Worm (Caenorhabditis elegans) whole organism, L4 larva: Measurements from ENCODE around the gene cyp-25A3.
A peak's percentile ranks its signal among the peaks of the same experiment; 100 is the strongest.

Experiments used
- F10B5.3 ChIP-seq: sonication (generic microtip); optimal IDR thresholded peaks from 2 replicates; lab custom pipeline; 2016; ENCODE audit warnings: mild to moderate bottlenecking, missing genetic modification characterization, missing compliant biosample characterization
- F49E8.2 ChIP-seq: sonication (generic microtip); optimal IDR thresholded peaks from 2 replicates; lab custom pipeline; 2016; ENCODE audit warnings: missing compliant biosample characterization, mild to moderate bottlenecking, missing genetic modification characterization, borderline replicate concordance
- Y48G9A.11 ChIP-seq: fragments of 200-800 bp; sonication (Bioruptor generic); IDR thresholded peaks from 2 replicates; pipeline ENCODE4 v1.3.6; 2022; ENCODE audit warnings: missing genetic modification reagents, missing genetic modification characterization, missing compliant biosample characterization
- Y75B8A.6 ChIP-seq: fragments of 200-800 bp; sonication (Bioruptor generic); IDR thresholded peaks from 2 replicates; pipeline ENCODE4 v1.3.6; 2022; ENCODE audit warnings: missing genetic modification reagents, missing genetic modification characterization, missing compliant biosample characterization
- aha-1 ChIP-seq: fragments of 150-350 bp; peaks from one replicate; lab custom pipeline; 2014; ENCODE audit warnings: missing biosample characterization, missing genetic modification characterization
- attf-4 ChIP-seq: sonication (generic microtip); optimal IDR thresholded peaks from 3 replicates; lab custom pipeline; 2017; ENCODE audit warnings: missing biosample characterization, missing genetic modification characterization
- ceh-82 ChIP-seq: sonication (generic microtip); optimal IDR thresholded peaks from 2 replicates; lab custom pipeline; 2017; ENCODE audit warnings: missing biosample characterization, missing genetic modification characterization
- ctbp-1 ChIP-seq: fragments of 200-800 bp; sonication (Bioruptor generic); IDR thresholded peaks from 2 replicates; pipeline ENCODE4 v1.3.6; 2022; ENCODE audit warnings: missing genetic modification reagents, missing genetic modification characterization, missing compliant biosample characterization
- daf-16 ChIP-seq, 3 experiments: sonication (generic microtip); optimal IDR thresholded peaks; 2 replicates each; lab custom pipeline; 2016 to 2017; ENCODE audit warnings: missing genetic modification characterization in 3 of 3, missing genetic modification reagents in 3 of 3, mild to moderate bottlenecking in 2 of 3, missing compliant biosample characterization in 2 of 3, missing biosample characterization in 1 of 3, moderate library complexity in 1 of 3
- daf-19 ChIP-seq: fragments of 200-800 bp; sonication (Bioruptor generic); conservative IDR thresholded peaks from 2 replicates; pipeline ENCODE4 v1.3.6; 2022; ENCODE audit warnings: missing genetic modification characterization, missing compliant biosample characterization
- daf-8 ChIP-seq: fragments of 200-800 bp; sonication (Bioruptor generic); IDR thresholded peaks from 2 replicates; pipeline ENCODE4 v1.3.6; 2022; ENCODE audit warnings: missing genetic modification characterization, missing compliant biosample characterization
- dmd-6 ChIP-seq: fragments of 200-800 bp; sonication (Bioruptor generic); IDR thresholded peaks from 2 replicates; pipeline ENCODE4 v1.3.6; 2022; ENCODE audit warnings: missing genetic modification reagents, missing genetic modification characterization, missing compliant biosample characterization
- dmd-8 ChIP-seq: fragments of 200-800 bp; sonication (Bioruptor generic); IDR thresholded peaks from 2 replicates; pipeline ENCODE4 v1.3.6; 2022; ENCODE audit warnings: missing genetic modification characterization, missing compliant biosample characterization
- dpl-1 ChIP-seq: fragments of 150-350 bp; optimal IDR thresholded peaks from 2 replicates; lab custom pipeline; 2014; ENCODE audit warnings: missing biosample characterization, missing genetic modification reagents, missing genetic modification characterization
- duxl-1 ChIP-seq: sonication (generic microtip); optimal IDR thresholded peaks from 2 replicates; lab custom pipeline; 2016; ENCODE audit warnings: mild to moderate bottlenecking, missing genetic modification characterization, moderate library complexity, missing compliant biosample characterization; ENCODE audit not compliant: poor library complexity
- dve-1 ChIP-seq: sonication (generic microtip); optimal IDR thresholded peaks from 2 replicates; lab custom pipeline; 2017; ENCODE audit warnings: antibody characterized with exemption, mild to moderate bottlenecking, missing genetic modification characterization, missing compliant biosample characterization; ENCODE audit not compliant: insufficient read depth
- lin-13 ChIP-seq: fragments of 150-350 bp; optimal IDR thresholded peaks from 2 replicates; lab custom pipeline; 2014; ENCODE audit warnings: missing biosample characterization, missing genetic modification reagents, missing genetic modification characterization
- lir-3 ChIP-seq: sonication (generic microtip); optimal IDR thresholded peaks from 2 replicates; lab custom pipeline; 2016; ENCODE audit warnings: mild to moderate bottlenecking, missing genetic modification characterization, missing compliant biosample characterization
- madf-9 ChIP-seq: fragments of 200-800 bp; sonication (Bioruptor generic); conservative IDR thresholded peaks from 2 replicates; pipeline ENCODE4 v1.3.6; 2022; ENCODE audit warnings: missing genetic modification reagents, missing genetic modification characterization, missing compliant biosample characterization
- mdt-29 ChIP-seq: fragments of 200-800 bp; sonication (Bioruptor generic); IDR thresholded peaks from 2 replicates; pipeline ENCODE4 v1.3.6; 2022; ENCODE audit warnings: missing genetic modification reagents, missing genetic modification characterization, missing compliant biosample characterization
- mep-1 ChIP-seq: fragments of 150-350 bp; sonication (generic microtip); optimal IDR thresholded peaks from 3 replicates; lab custom pipeline; 2014; ENCODE audit warnings: missing biosample characterization, missing genetic modification characterization
- mxl-2 ChIP-seq: fragments of 200-800 bp; sonication (Bioruptor generic); conservative IDR thresholded peaks from 2 replicates; pipeline ENCODE4 v1.3.6; 2022; ENCODE audit warnings: missing genetic modification reagents, missing genetic modification characterization, missing compliant biosample characterization
- nhr-111 ChIP-seq: fragments of 200-800 bp; sonication (Bioruptor generic); optimal IDR thresholded peaks from 2 replicates; lab custom pipeline; 2018; ENCODE audit warnings: mild to moderate bottlenecking, missing genetic modification characterization, missing compliant biosample characterization
- nhr-237 ChIP-seq: sonication (generic microtip); optimal IDR thresholded peaks from 2 replicates; lab custom pipeline; 2017; ENCODE audit warnings: missing biosample characterization, missing genetic modification characterization
- nhr-28 ChIP-seq: fragments of 150-350 bp; optimal IDR thresholded peaks from 2 replicates; lab custom pipeline; 2014; ENCODE audit warnings: missing biosample characterization, missing genetic modification characterization
- nhr-42 ChIP-seq: fragments of 200-800 bp; sonication (Bioruptor generic); IDR thresholded peaks from 2 replicates; pipeline ENCODE4 v1.3.6; 2022; ENCODE audit warnings: missing genetic modification characterization, missing compliant biosample characterization
- nhr-77 ChIP-seq: fragments of 150-350 bp; optimal IDR thresholded peaks from 2 replicates; lab custom pipeline; 2014; ENCODE audit warnings: missing biosample characterization, missing genetic modification characterization
- php-3 ChIP-seq: fragments of 200-800 bp; sonication (Bioruptor generic); IDR thresholded peaks from 2 replicates; pipeline ENCODE4 v1.3.6; 2022; ENCODE audit warnings: missing genetic modification reagents, missing genetic modification characterization, missing compliant biosample characterization
- pqm-1 ChIP-seq: sonication (generic microtip); optimal IDR thresholded peaks from 2 replicates; lab custom pipeline; 2017; ENCODE audit warnings: missing biosample characterization, missing genetic modification characterization
- sdz-12 ChIP-seq: fragments of 200-800 bp; sonication (Bioruptor generic); optimal IDR thresholded peaks from 2 replicates; lab custom pipeline; 2018; ENCODE audit warnings: mild to moderate bottlenecking, missing genetic modification characterization, missing compliant biosample characterization
- snpc-1.2 ChIP-seq: fragments of 200-800 bp; sonication (Bioruptor generic); IDR thresholded peaks from 2 replicates; pipeline ENCODE4 v1.3.6; 2022; ENCODE audit warnings: missing genetic modification reagents, missing genetic modification characterization, missing compliant biosample characterization
- snpc-4 ChIP-seq: fragments of 150-350 bp; optimal IDR thresholded peaks from 2 replicates; lab custom pipeline; 2014; ENCODE audit warnings: missing biosample characterization, missing genetic modification characterization
- tag-97 ChIP-seq: fragments of 200-800 bp; sonication (Bioruptor generic); IDR thresholded peaks from 2 replicates; pipeline ENCODE4 v1.3.6; 2022; ENCODE audit warnings: missing genetic modification characterization, missing compliant biosample characterization
- unc-62 ChIP-seq, 3 experiments: fragments of 150-350 bp in 1 of 3; sonication (generic microtip); optimal IDR thresholded peaks in 2 of 3; peaks in 1 of 3; 1 replicate in 1 of 3; 2 replicates in 2 of 3; lab custom pipeline; 2014 to 2017; ENCODE audit warnings: missing biosample characterization in 3 of 3, missing genetic modification characterization in 3 of 3, missing genetic modification reagents in 3 of 3, missing genotype in 1 of 3
- zfp-2 ChIP-seq: sonication (generic microtip); optimal IDR thresholded peaks from 2 replicates; lab custom pipeline; 2016; ENCODE audit warnings: mild to moderate bottlenecking, missing genetic modification characterization, missing compliant biosample characterization
- zfp-3 ChIP-seq: fragments of 200-800 bp; sonication (Bioruptor generic); conservative IDR thresholded peaks from 2 replicates; pipeline ENCODE4 v1.3.6; 2022; ENCODE audit warnings: missing genetic modification reagents, missing genetic modification characterization, missing compliant biosample characterization
- ztf-11 ChIP-seq: fragments of 150-350 bp; optimal IDR thresholded peaks from 2 replicates; lab custom pipeline; 2014; ENCODE audit warnings: missing biosample characterization, missing genetic modification characterization

cyp-25A3 gene

ce11 chrIII:3834800-3835271 lies 4.7 kb downstream of the cyp-25A3 start, which contains the start of gene cyp-25A2 (continued):
- TF ChIP-seq sdz-12 (GFP tag; lab: Kevin White, UChicago): no peak
- peak; percentile 68 for TF ChIP-seq nhr-77 (tag; lab: Kevin White, UChicago)
- TF ChIP-seq duxl-1: no peak
- TF ChIP-seq zfp-3: no peak
- TF ChIP-seq mxl-2: no peak
- TF ChIP-seq ztf-11: no peak
- peak; percentile 76 for TF ChIP-seq dve-1 (tag; lab: Kevin White, UChicago)
- no peak for TF ChIP-seq F10B5.3 (tag; lab: Kevin White, UChicago)

DNA sequence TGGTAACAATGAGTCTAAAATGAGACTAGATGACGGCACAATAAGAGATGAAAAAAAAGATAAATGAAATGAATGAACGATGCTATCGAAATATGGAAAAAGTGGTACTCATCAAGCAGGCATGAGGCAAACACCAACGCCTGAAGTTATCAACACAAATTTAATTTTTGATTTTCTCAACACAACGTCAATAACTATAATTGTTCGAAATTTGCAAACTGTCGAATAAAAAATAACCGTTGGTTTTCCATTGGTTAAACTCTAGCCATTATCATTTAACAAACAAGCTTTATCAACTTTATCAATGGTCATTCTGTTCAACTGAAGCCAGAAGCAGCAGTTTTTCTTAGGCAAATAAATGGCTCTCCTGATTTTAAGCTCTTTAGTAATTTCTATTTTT lies 7.2 kb downstream of the cyp-25A3 start, which contains the start of gene cyp-25A1:
cyp-25A1 (plus strand) TSS at position 301 of the 400 bp plus-strand sequence.
- TF ChIP-seq daf-19 (no peak), F49E8.2 (tag; lab: Kevin White, UChicago) (no peak), aha-1 (tag; lab: Kevin White, UChicago) (no peak), mdt-29 (no peak), Y48G9A.11 (GFP tag; lab: Robert Waterston, UW) (no peak), dve-1 (tag; lab: Kevin White, UChicago) (no peak), lin-13 (GFP tag; lab: Kevin White, UChicago) (no peak), php-3 (GFP tag; lab: Robert Waterston, UW) (no peak), daf-16 (GFP tag; optimal IDR thresholded peaks at IDR 0.05; lab: Kevin White, UChicago) (no peak), daf-16 (tag; optimal IDR thresholded peaks at IDR 0.05; lab: Kevin White, UChicago) (peak; percentile 43), dpl-1 (GFP tag; lab: Kevin White, UChicago) (no peak), nhr-28 (peak; percentile 12), tag-97 (no peak)

- TF ChIP-seq pqm-1 (tag; lab: Kevin White, UChicago) (no peak), unc-62 (GFP tag; optimal IDR thresholded peaks at IDR 0.05 in 1 of 2; lab: Kevin White, UChicago) (peak in 1 of 2 experiments; percentile 91), unc-62 (tag; optimal IDR thresholded peaks at IDR 0.05; lab: Kevin White, UChicago) (no peak), F49E8.2 (tag; lab: Kevin White, UChicago) (no peak), ceh-82 (tag; lab: Kevin White, UChicago) (no peak)
These were observed 7.7 kb downstream of the cyp-25A3 start for ce11 chrIII:3831798-3832197.

DNA sequence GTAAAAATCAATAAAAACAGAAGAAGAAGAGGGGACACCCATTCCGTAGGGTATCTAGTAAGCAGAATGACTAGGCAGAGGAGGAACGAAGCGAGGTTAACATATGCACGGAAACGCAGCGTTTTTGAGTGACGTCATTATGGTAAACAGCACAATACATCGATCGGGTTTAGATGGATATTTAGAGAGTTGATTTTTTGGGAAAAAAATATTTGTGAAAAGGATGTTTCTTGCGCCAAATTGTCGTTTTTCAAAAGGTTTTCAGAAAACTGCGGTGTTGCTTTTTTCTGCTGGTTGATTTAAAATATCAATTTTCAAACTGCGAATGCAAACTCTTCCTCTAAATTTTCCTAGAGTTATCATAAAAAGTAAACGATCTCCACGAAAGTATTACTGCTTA lies 8.2 kb downstream of the cyp-25A3 start, which contains the start of gene C36A4.10:
C36A4.10 (minus strand) TSS at position 101 of the 400 bp plus-strand sequence.
- no peak for TF ChIP-seq snpc-1.2 (GFP tag; lab: Robert Waterston, UW)
- no peak for TF ChIP-seq ctbp-1
- no peak for TF ChIP-seq attf-4 (tag; lab: Kevin White, UChicago)
- TF ChIP-seq mep-1 (tag; lab: Kevin White, UChicago): no peak
- no peak for TF ChIP-seq nhr-111
- no peak for TF ChIP-seq lir-3 (tag; lab: Kevin White, UChicago)
- TF ChIP-seq Y48G9A.11 (GFP tag; lab: Robert Waterston, UW): no peak
- no peak for TF ChIP-seq daf-8 (GFP tag; lab: Robert Waterston, UW)
- TF ChIP-seq daf-19: no peak
- TF ChIP-seq zfp-2: no peak
- TF ChIP-seq snpc-4: no peak
- TF ChIP-seq Y75B8A.6 (GFP tag; lab: Robert Waterston, UW): no peak
- TF ChIP-seq madf-9 (GFP tag; lab: Robert Waterston, UW): no peak
- TF ChIP-seq nhr-237 (tag; lab: Kevin White, UChicago): no peak
- TF ChIP-seq nhr-42 (GFP tag; lab: Robert Waterston, UW): no peak
- no peak for TF ChIP-seq dmd-8 (GFP tag; lab: Robert Waterston, UW)
- TF ChIP-seq dmd-6: no peak
- TF ChIP-seq, all 104 proteins: peak for 0
